Worm (Caenorhabditis elegans): ENCODE results near the gene wbp-2.

DNA sequence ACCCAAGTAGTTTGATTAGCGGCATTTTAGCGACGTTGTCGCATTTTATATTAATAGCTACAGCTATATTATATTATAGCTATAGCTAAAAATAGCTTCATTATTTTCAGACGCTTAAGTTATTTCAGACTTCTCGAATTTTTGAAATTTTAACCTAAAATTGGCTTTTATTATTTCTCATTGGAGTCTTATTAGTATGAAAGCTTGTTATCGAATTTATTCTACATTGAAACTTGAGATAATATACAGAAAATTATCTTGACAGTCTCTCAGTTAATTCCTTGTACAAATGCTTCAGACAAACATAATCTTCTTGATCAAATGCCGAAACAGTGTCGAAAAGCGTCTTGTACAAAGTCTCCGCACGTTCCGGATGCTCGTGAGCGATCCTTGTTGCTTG lies 50.2 kb downstream of the wbp-2 start, which contains the start of gene srh-48:
- no peak for TF ChIP-seq ceh-58 (GFP tag; IDR thresholded peaks at IDR 0.05)
- no peak for TF ChIP-seq F39B2.1 (GFP tag; IDR thresholded peaks at IDR 0.05)
- TF ChIP-seq ama-1 (optimal IDR thresholded peaks at IDR 0.05), result no peak
- no peak for TF ChIP-seq ama-1 (GFP tag; optimal IDR thresholded peaks at IDR 0.05)
- no peak for TF ChIP-seq Y53G8AR.9 (GFP tag; conservative IDR thresholded peaks at IDR 0.05)
- TF ChIP-seq snpc-4 (GFP tag; optimal IDR thresholded peaks at IDR 0.05), result no peak
- TF ChIP-seq snpc-4 (tag; optimal IDR thresholded peaks at IDR 0.05), result no peak
- TF ChIP-seq nfya-1 (tag; optimal IDR thresholded peaks at IDR 0.05; ENCODE audit: borderline replicate concordance, insufficient read depth), result no peak
- TF ChIP-seq pha-4 (tag; optimal IDR thresholded peaks at IDR 0.05), result no peak
- no peak for TF ChIP-seq F22D6.2 (tag; optimal IDR thresholded peaks at IDR 0.05)
- no peak for TF ChIP-seq lin-35 (GFP tag; optimal IDR thresholded peaks at IDR 0.05)

All from whole organism, young adult.